Fruit fly (Drosophila melanogaster) whole organism: ENCODE data around the gene aay.

ENCODE experiments used
- CG8478 ChIP-seq: fragments of >200 bp; optimal IDR thresholded peaks from 2 replicates; lab custom pipeline; 2018; ENCODE audit warnings: inconsistent platforms
- Dll ChIP-seq: fragments of >200 bp; optimal IDR thresholded peaks from 2 replicates; lab custom pipeline; 2017
- EcR ChIP-seq, 2 experiments: fragments of >200 bp; optimal IDR thresholded peaks; 2 replicates each; lab custom pipeline; 2017; ENCODE audit warnings: missing biosample characterization in 2 of 2, missing genetic modification characterization in 2 of 2, missing genetic modification reagents in 2 of 2
- psq ChIP-seq: fragments of >200 bp; optimal IDR thresholded peaks from 2 replicates; lab custom pipeline; 2017
- usp ChIP-seq: fragments of >200 bp; optimal IDR thresholded peaks from 2 replicates; lab custom pipeline; 2017; ENCODE audit warnings: missing biosample characterization, missing genetic modification characterization, mixed read lengths

dm6 chr3L:9391340-9391980, 31.6 kb upstream of the aay start:
- TF ChIP-seq CG8478 (lab: Kevin White, UChicago), result no peak
- no peak for TF ChIP-seq usp
- no peak for TF ChIP-seq EcR (GFP tag; optimal IDR thresholded peaks at IDR 0.05; lab: Kevin White, UChicago)
- TF ChIP-seq psq (lab: Kevin White, UChicago), result no peak
- TF ChIP-seq Dll (lab: Kevin White, UChicago), result no peak
